Worm (Caenorhabditis elegans) whole organism, late embryonic: ENCODE data around the gene F54E7.6.

ENCODE experiments used
- K02D7.2 ChIP-seq: sonication (generic microtip); optimal IDR thresholded peaks from 2 replicates; lab custom pipeline; 2017; ENCODE audit warnings: mild to moderate bottlenecking, missing genetic modification characterization, missing compliant biosample characterization
- K09A11.1 ChIP-seq: sonication (generic microtip); optimal IDR thresholded peaks from 2 replicates; lab custom pipeline; 2017; ENCODE audit warnings: antibody characterized with exemption, mild to moderate bottlenecking, missing genetic modification characterization, missing compliant biosample characterization; ENCODE audit not compliant: insufficient read depth
- ceh-14 ChIP-seq: sonication (generic microtip); optimal IDR thresholded peaks from 2 replicates; lab custom pipeline; 2016; ENCODE audit warnings: missing genotype, missing genetic modification characterization, missing compliant biosample characterization
- ceh-19 ChIP-seq: fragments of 200-800 bp; sonication (Bioruptor generic); optimal IDR thresholded peaks from 2 replicates; lab custom pipeline; 2018; ENCODE audit warnings: mild to moderate bottlenecking, missing genetic modification characterization, missing compliant biosample characterization
- ceh-2 ChIP-seq: sonication (generic microtip); optimal IDR thresholded peaks from 2 replicates; lab custom pipeline; 2016; ENCODE audit warnings: missing genotype, missing genetic modification characterization, missing compliant biosample characterization
- ceh-22 ChIP-seq: sonication (generic microtip); optimal IDR thresholded peaks from 2 replicates; lab custom pipeline; 2017; ENCODE audit warnings: missing biosample characterization, missing genetic modification characterization
- ceh-24 ChIP-seq: sonication (generic microtip); optimal IDR thresholded peaks from 2 replicates; lab custom pipeline; 2016; ENCODE audit warnings: mild to moderate bottlenecking, missing genetic modification characterization, missing compliant biosample characterization
- ceh-31 ChIP-seq: sonication (generic microtip); optimal IDR thresholded peaks from 2 replicates; lab custom pipeline; 2016; ENCODE audit warnings: missing genetic modification characterization, missing compliant biosample characterization
- ceh-34 ChIP-seq: sonication (generic microtip); optimal IDR thresholded peaks from 2 replicates; lab custom pipeline; 2016; ENCODE audit warnings: mild to moderate bottlenecking, missing genetic modification characterization, missing compliant biosample characterization
- ceh-45 ChIP-seq: fragments of 200-800 bp; sonication (Bioruptor generic); IDR thresholded peaks from 2 replicates; pipeline ENCODE4 v1.3.6; 2022; ENCODE audit warnings: missing genetic modification reagents, missing genetic modification characterization, missing compliant biosample characterization
- ceh-48 ChIP-seq: sonication (generic microtip); optimal IDR thresholded peaks from 2 replicates; lab custom pipeline; 2016; ENCODE audit warnings: missing genetic modification characterization, inconsistent platforms, missing compliant biosample characterization
- ceh-6 ChIP-seq: fragments of 200-800 bp; sonication (Bioruptor generic); optimal IDR thresholded peaks from 2 replicates; lab custom pipeline; 2018; ENCODE audit warnings: mild to moderate bottlenecking, missing genetic modification characterization, missing compliant biosample characterization
- che-1 ChIP-seq: sonication (generic microtip); optimal IDR thresholded peaks from 2 replicates; lab custom pipeline; 2016; ENCODE audit warnings: mild to moderate bottlenecking, missing genetic modification characterization, missing compliant biosample characterization
- elt-2 ChIP-seq: sonication (generic microtip); optimal IDR thresholded peaks from 2 replicates; lab custom pipeline; 2016; ENCODE audit warnings: missing genetic modification reagents, missing genetic modification characterization, missing compliant biosample characterization
- elt-4 ChIP-seq: sonication (generic microtip); optimal IDR thresholded peaks from 2 replicates; lab custom pipeline; 2016; ENCODE audit warnings: missing genetic modification characterization, missing compliant biosample characterization
- fax-1 ChIP-seq: sonication (generic microtip); optimal IDR thresholded peaks from 2 replicates; lab custom pipeline; 2016; ENCODE audit warnings: missing genotype, missing genetic modification characterization, missing compliant biosample characterization
- fkh-10 ChIP-seq: fragments of 150-350 bp; optimal IDR thresholded peaks from 2 replicates; lab custom pipeline; 2014; ENCODE audit warnings: missing biosample characterization, missing genetic modification reagents, missing genetic modification characterization
- gmeb-2 ChIP-seq: sonication (generic microtip); optimal IDR thresholded peaks from 2 replicates; lab custom pipeline; 2016; ENCODE audit warnings: missing genetic modification characterization, inconsistent platforms, missing compliant biosample characterization
- hlh-15 ChIP-seq: sonication (generic microtip); optimal IDR thresholded peaks from 2 replicates; lab custom pipeline; 2016; ENCODE audit warnings: missing genetic modification characterization, missing compliant biosample characterization
- madf-2 ChIP-seq: sonication (generic microtip); optimal IDR thresholded peaks from 2 replicates; lab custom pipeline; 2017; ENCODE audit warnings: missing genetic modification characterization, missing compliant biosample characterization
- mec-3 ChIP-seq: sonication (generic microtip); optimal IDR thresholded peaks from 2 replicates; lab custom pipeline; 2016; ENCODE audit warnings: borderline replicate concordance, missing genetic modification characterization, missing compliant biosample characterization
- nfya-1 ChIP-seq: sonication (generic microtip); optimal IDR thresholded peaks from 2 replicates; lab custom pipeline; 2017; ENCODE audit warnings: missing genetic modification characterization, mild to moderate bottlenecking, missing compliant biosample characterization, antibody characterized with exemption, moderate library complexity
- nhr-232 ChIP-seq: sonication (generic microtip); optimal IDR thresholded peaks from 2 replicates; lab custom pipeline; 2016; ENCODE audit warnings: missing genetic modification characterization, missing compliant biosample characterization
- npax-4 ChIP-seq: sonication (generic microtip); optimal IDR thresholded peaks from 2 replicates; lab custom pipeline; 2016; ENCODE audit warnings: missing genetic modification characterization, missing compliant biosample characterization
- pag-3 ChIP-seq: sonication (generic microtip); optimal IDR thresholded peaks from 2 replicates; lab custom pipeline; 2016; ENCODE audit warnings: missing compliant biosample characterization, missing genetic modification characterization, borderline replicate concordance
- pha-2 ChIP-seq: sonication (generic microtip); optimal IDR thresholded peaks from 2 replicates; lab custom pipeline; 2017; ENCODE audit warnings: mild to moderate bottlenecking, missing genetic modification characterization, missing compliant biosample characterization
- pha-4 ChIP-seq: fragments of 150-350 bp; optimal IDR thresholded peaks from 2 replicates; lab custom pipeline; 2018; ENCODE audit warnings: missing biosample characterization, missing genetic modification reagents, missing genetic modification characterization
- pqm-1 ChIP-seq: sonication (generic microtip); optimal IDR thresholded peaks from 2 replicates; lab custom pipeline; 2016; ENCODE audit warnings: missing genetic modification characterization, missing compliant biosample characterization
- ref-2 ChIP-seq: sonication (generic microtip); optimal IDR thresholded peaks from 2 replicates; lab custom pipeline; 2016; ENCODE audit warnings: missing genetic modification characterization, missing compliant biosample characterization
- rnt-1 ChIP-seq: sonication (generic microtip); optimal IDR thresholded peaks from 2 replicates; lab custom pipeline; 2016; ENCODE audit warnings: missing genetic modification characterization, missing compliant biosample characterization
- sox-4 ChIP-seq: sonication (generic microtip); optimal IDR thresholded peaks from 2 replicates; lab custom pipeline; 2017; ENCODE audit warnings: mild to moderate bottlenecking, missing genetic modification characterization, inconsistent platforms, missing compliant biosample characterization
- tbx-2 ChIP-seq: sonication (generic microtip); optimal IDR thresholded peaks from 2 replicates; lab custom pipeline; 2016; ENCODE audit warnings: missing genetic modification characterization, missing compliant biosample characterization
- ttx-3 ChIP-seq: sonication (generic microtip); optimal IDR thresholded peaks from 2 replicates; lab custom pipeline; 2016; ENCODE audit warnings: missing genetic modification reagents, missing genetic modification characterization, missing compliant biosample characterization
- unc-3 ChIP-seq, 2 experiments: fragments of 200-800 bp in 1 of 2; sonication (Bioruptor generic) in 1 of 2; sonication (generic microtip) in 1 of 2; conservative IDR thresholded peaks in 1 of 2; optimal IDR thresholded peaks in 1 of 2; 2 replicates each; pipeline versions ENCODE4 v1.3.6 to Lab custom; 2016 to 2022; ENCODE audit warnings: missing compliant biosample characterization in 2 of 2, missing genetic modification characterization in 2 of 2, missing genetic modification reagents in 1 of 2
- zip-5 ChIP-seq: sonication (generic microtip); optimal IDR thresholded peaks from 2 replicates; lab custom pipeline; 2016; ENCODE audit warnings: missing genetic modification characterization, missing compliant biosample characterization

F54E7.6 gene

DNA sequence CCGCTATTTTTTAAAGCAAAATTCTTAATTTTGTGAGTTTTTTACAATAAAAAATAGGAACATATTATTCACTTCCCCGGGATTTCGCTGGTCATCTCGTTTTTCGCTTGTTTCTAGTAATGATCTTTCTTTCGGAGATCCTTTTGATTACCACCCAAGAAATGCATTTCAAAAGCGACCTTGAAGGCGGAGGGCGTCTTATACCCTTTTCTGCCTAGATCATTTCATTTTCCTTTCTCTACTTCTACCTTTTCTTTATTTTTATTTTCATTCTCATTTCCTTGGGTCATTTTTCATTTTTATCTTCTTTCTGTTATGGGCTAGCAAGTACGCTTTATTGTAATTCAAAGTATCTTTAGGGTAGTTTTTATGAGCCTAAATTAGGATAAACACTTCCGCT lies 40.7 kb downstream of the F54E7.6 start:
- no peak for TF ChIP-seq npax-4 (tag; lab: Kevin White, UChicago)
- TF ChIP-seq mec-3 (tag; lab: Kevin White, UChicago): no peak
- TF ChIP-seq pha-4 (tag; lab: Kevin White, UChicago): no peak
- TF ChIP-seq ceh-19 (GFP tag; lab: Kevin White, UChicago): no peak
- no peak for TF ChIP-seq zip-5 (tag; lab: Kevin White, UChicago)
- no peak for TF ChIP-seq hlh-15
- TF ChIP-seq K09A11.1 (tag; lab: Kevin White, UChicago): no peak
- TF ChIP-seq unc-3 (GFP tag; conservative IDR thresholded peaks at IDR 0.05; lab: Robert Waterston, UW): no peak
- TF ChIP-seq unc-3 (tag; optimal IDR thresholded peaks at IDR 0.05; lab: Kevin White, UChicago): no peak
- no peak for TF ChIP-seq ceh-6 (GFP tag; lab: Kevin White, UChicago)
- no peak for TF ChIP-seq ceh-31
- TF ChIP-seq ceh-34: no peak
- TF ChIP-seq ceh-14 (tag; lab: Kevin White, UChicago): no peak
- TF ChIP-seq elt-2 (tag; lab: Kevin White, UChicago): no peak
- no peak for TF ChIP-seq gmeb-2 (tag; lab: Kevin White, UChicago)
- no peak for TF ChIP-seq ceh-2 (tag; lab: Kevin White, UChicago)
- no peak for TF ChIP-seq rnt-1 (tag; lab: Kevin White, UChicago)
- TF ChIP-seq madf-2 (tag; lab: Kevin White, UChicago): no peak
- TF ChIP-seq ceh-22: no peak
- TF ChIP-seq che-1 (tag; lab: Kevin White, UChicago): no peak
- TF ChIP-seq pha-2: no peak

DNA sequence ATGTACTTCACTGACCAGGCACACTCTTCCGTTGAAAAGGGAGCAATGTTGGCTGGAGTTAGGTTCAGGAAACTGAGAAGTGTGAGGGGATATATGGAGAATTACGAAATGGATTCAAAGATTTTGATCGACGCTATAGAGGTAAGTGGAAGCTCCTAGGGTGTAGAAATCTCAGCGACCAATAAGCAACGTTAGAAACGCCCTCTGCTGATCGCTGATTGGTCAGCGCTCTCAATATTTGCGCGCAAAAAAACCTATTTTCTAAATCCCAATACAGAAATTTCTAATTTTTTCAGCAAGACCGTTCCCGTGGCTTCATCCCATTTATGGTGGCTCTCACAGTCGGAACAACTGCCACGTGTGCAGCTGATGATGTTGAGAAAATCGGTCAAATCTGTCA lies 45.2 kb downstream of the F54E7.6 start:
- TF ChIP-seq ttx-3 (tag; lab: Kevin White, UChicago) (no peak), nfya-1 (peak; percentile 56), ceh-48 (tag; lab: Kevin White, UChicago) (no peak), ceh-24 (no peak)

DNA sequence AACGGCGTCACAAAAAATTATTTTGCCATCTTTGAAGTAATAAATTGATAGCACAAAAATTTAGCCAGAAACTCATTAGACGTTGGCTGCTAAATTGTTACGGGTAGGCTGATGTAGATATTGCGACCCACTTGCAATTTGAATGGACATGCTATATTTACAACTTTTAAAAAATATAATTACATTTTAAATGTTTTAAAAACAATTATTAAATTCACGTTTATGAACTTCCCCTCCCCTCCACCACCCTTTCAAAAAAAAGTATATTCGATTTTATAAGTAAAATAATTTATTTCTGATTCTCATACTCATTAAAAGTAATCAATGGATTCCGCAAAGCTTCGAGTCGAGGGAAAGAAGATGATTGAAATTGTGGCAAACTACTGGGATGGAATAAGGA lies 46.2 kb downstream of the F54E7.6 start, which contains the start of gene basl-1:
Gene basl-1, plus strand, starts transcription at position 301 of the 400 bp plus-strand sequence.
- TF ChIP-seq ceh-24 (no peak), ceh-14 (tag; lab: Kevin White, UChicago) (no peak), pag-3 (no peak)

DNA sequence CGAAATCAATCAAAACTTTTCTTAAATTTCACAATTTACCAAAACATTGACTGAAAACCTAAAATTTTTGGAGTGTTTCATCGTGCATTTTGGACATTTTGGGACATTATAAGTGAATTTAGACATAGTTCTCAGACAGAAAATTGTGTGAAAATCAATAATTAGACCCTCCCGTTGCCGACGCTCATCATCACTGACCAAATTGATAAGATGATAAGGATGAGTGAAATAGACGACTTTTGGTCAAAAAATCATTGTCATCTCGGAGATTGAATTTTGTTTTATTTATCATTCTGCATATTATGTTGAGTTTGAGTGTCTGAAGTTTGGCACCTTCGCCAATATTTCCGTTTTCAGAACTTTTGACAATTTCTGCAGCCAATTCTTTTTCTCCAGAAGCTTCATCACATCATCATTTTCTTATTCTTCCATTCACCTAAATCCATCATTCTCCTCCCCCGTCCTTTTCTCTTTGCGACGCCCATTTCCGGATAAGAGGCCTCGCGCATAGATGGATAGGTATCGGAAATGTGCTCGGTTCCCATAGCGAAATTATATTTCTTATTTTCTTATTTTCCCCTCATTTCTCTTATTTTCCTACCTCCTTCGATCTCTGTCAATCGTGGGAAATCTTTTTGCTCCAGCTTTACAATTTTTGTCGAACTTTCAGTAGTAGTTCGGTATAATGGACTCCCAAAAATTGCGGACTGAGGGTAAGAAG lies 49.1 kb downstream of the F54E7.6 start, which contains the start of gene bas-1:
Gene bas-1, plus strand, starts transcription at position 671 of the 721 bp plus-strand sequence.
- TF ChIP-seq fkh-10 (GFP tag; lab: Kevin White, UChicago) (no peak), ceh-45 (GFP tag; lab: Robert Waterston, UW) (no peak), hlh-15 (no peak), ceh-14 (tag; lab: Kevin White, UChicago) (no peak), fax-1 (tag; lab: Kevin White, UChicago) (no peak), zip-5 (tag; lab: Kevin White, UChicago) (no peak), pha-2 (no peak), ceh-31 (no peak), pqm-1 (tag; lab: Kevin White, UChicago) (no peak), sox-4 (tag; lab: Kevin White, UChicago) (no peak), nhr-232 (no peak), ref-2 (no peak), K02D7.2 (tag; lab: Kevin White, UChicago) (no peak), ceh-19 (GFP tag; lab: Kevin White, UChicago) (no peak), tbx-2 (tag; lab: Kevin White, UChicago) (no peak), elt-2 (tag; lab: Kevin White, UChicago) (no peak), mec-3 (tag; lab: Kevin White, UChicago) (no peak), elt-4 (tag; lab: Kevin White, UChicago) (no peak)
